Worm (Caenorhabditis elegans) whole organism, mixed stage, embryonic: ENCODE results near the gene H20J04.4.

Source experiments
- bed-3 ChIP-seq: fragments of 200-800 bp; sonication (Bioruptor generic); optimal IDR thresholded peaks from 3 replicates; lab custom pipeline; 2018; ENCODE audit warnings: mild to moderate bottlenecking, missing genetic modification characterization, moderate library complexity, missing compliant biosample characterization
- blmp-1 ChIP-seq: fragments of 150-350 bp; optimal IDR thresholded peaks from 2 replicates; lab custom pipeline; 2014; ENCODE audit warnings: missing biosample characterization, missing genetic modification characterization
- ceh-39 ChIP-seq: fragments of 150-350 bp; optimal IDR thresholded peaks from 2 replicates; lab custom pipeline; 2014; ENCODE audit warnings: missing biosample characterization, missing genetic modification characterization
- ceh-43 ChIP-seq: fragments of 200-800 bp; sonication (Bioruptor generic); optimal IDR thresholded peaks from 2 replicates; lab custom pipeline; 2018; ENCODE audit warnings: mild to moderate bottlenecking, missing genetic modification characterization, moderate library complexity, missing compliant biosample characterization
- ceh-83 ChIP-seq: fragments of 200-800 bp; sonication (Bioruptor generic); optimal IDR thresholded peaks from 2 replicates; lab custom pipeline; 2018; ENCODE audit warnings: mild to moderate bottlenecking, missing genetic modification characterization, missing compliant biosample characterization
- ces-1 ChIP-seq: fragments of 150-350 bp; optimal IDR thresholded peaks from 2 replicates; lab custom pipeline; 2014; ENCODE audit warnings: missing biosample characterization, missing genetic modification reagents, missing genetic modification characterization
- cnd-1 ChIP-seq: fragments of 200-800 bp; sonication (Bioruptor generic); optimal IDR thresholded peaks from 2 replicates; lab custom pipeline; 2018; ENCODE audit warnings: mild to moderate bottlenecking, missing genetic modification characterization, missing compliant biosample characterization
- elt-1 ChIP-seq: sonication (generic microtip); optimal IDR thresholded peaks from 2 replicates; lab custom pipeline; 2017; ENCODE audit warnings: missing genetic modification characterization, mild to moderate bottlenecking, missing compliant biosample characterization, antibody characterized with exemption, moderate library complexity, borderline replicate concordance; ENCODE audit not compliant: insufficient read depth
- elt-3 ChIP-seq: fragments of 150-350 bp; optimal IDR thresholded peaks from 2 replicates; lab custom pipeline; 2014; ENCODE audit warnings: missing biosample characterization, missing genetic modification characterization
- flh-1 ChIP-seq: fragments of 200-800 bp; sonication (Bioruptor generic); optimal IDR thresholded peaks from 2 replicates; lab custom pipeline; 2018; ENCODE audit warnings: mild to moderate bottlenecking, missing genetic modification characterization, moderate library complexity, missing compliant biosample characterization
- ham-2 ChIP-seq: fragments of 200-800 bp; sonication (Bioruptor generic); optimal IDR thresholded peaks from 2 replicates; lab custom pipeline; 2018; ENCODE audit warnings: mild to moderate bottlenecking, missing genetic modification characterization, missing compliant biosample characterization
- hlh-1 ChIP-seq: fragments of 150-350 bp; optimal IDR thresholded peaks from 2 replicates; lab custom pipeline; 2014; ENCODE audit warnings: missing biosample characterization, missing genetic modification reagents, missing genetic modification characterization
- lin-13 ChIP-seq: fragments of 150-350 bp; optimal IDR thresholded peaks from 2 replicates; lab custom pipeline; 2014; ENCODE audit warnings: missing biosample characterization, missing genetic modification characterization
- lsy-2 ChIP-seq: fragments of 150-350 bp; optimal IDR thresholded peaks from 2 replicates; lab custom pipeline; 2014; ENCODE audit warnings: missing biosample characterization, missing genetic modification characterization
- mab-5 ChIP-seq: fragments of 150-350 bp; optimal IDR thresholded peaks from 2 replicates; lab custom pipeline; 2014; ENCODE audit warnings: missing biosample characterization, missing genetic modification characterization
- mep-1 ChIP-seq: fragments of 150-350 bp; optimal IDR thresholded peaks from 2 replicates; lab custom pipeline; 2017; ENCODE audit warnings: missing biosample characterization, missing genetic modification reagents, missing genetic modification characterization, inconsistent platforms
- mls-2 ChIP-seq: sonication (generic microtip); optimal IDR thresholded peaks from 2 replicates; lab custom pipeline; 2016; ENCODE audit warnings: mild to moderate bottlenecking, missing genetic modification characterization, moderate library complexity, missing compliant biosample characterization
- nhr-12 ChIP-seq: fragments of 150-350 bp; optimal IDR thresholded peaks from 2 replicates; lab custom pipeline; 2014; ENCODE audit warnings: missing biosample characterization, missing genetic modification characterization
- nhr-237 ChIP-seq: fragments of 150-350 bp; optimal IDR thresholded peaks from 2 replicates; lab custom pipeline; 2014; ENCODE audit warnings: missing biosample characterization, missing genetic modification characterization
- nhr-28 ChIP-seq: fragments of 150-350 bp; optimal IDR thresholded peaks from 2 replicates; lab custom pipeline; 2014; ENCODE audit warnings: missing biosample characterization, missing genetic modification characterization
- nhr-76 ChIP-seq: sonication (generic microtip); optimal IDR thresholded peaks from 2 replicates; lab custom pipeline; 2017; ENCODE audit warnings: missing biosample characterization, missing genetic modification characterization
- pha-4 ChIP-seq: fragments of 150-350 bp; optimal IDR thresholded peaks from 2 replicates; lab custom pipeline; 2018; ENCODE audit warnings: missing biosample characterization, missing genetic modification reagents, missing genetic modification characterization
- snpc-4 ChIP-seq: fragments of 150-350 bp; optimal IDR thresholded peaks from 2 replicates; lab custom pipeline; 2014; ENCODE audit warnings: missing biosample characterization, missing genetic modification characterization
- tbx-8 ChIP-seq: fragments of 200-800 bp; sonication (Bioruptor generic); optimal IDR thresholded peaks from 2 replicates; lab custom pipeline; 2018; ENCODE audit warnings: mild to moderate bottlenecking, missing genetic modification characterization, moderate library complexity, missing compliant biosample characterization
- unc-120 ChIP-seq: sonication (generic microtip); optimal IDR thresholded peaks from 2 replicates; lab custom pipeline; 2017; ENCODE audit warnings: missing genetic modification characterization, missing compliant biosample characterization; ENCODE audit not compliant: poor library complexity, severe bottlenecking
- unc-39 ChIP-seq: fragments of 150-350 bp; optimal IDR thresholded peaks from 2 replicates; lab custom pipeline; 2014; ENCODE audit warnings: missing biosample characterization, missing genetic modification characterization
- unc-62 ChIP-seq: fragments of 150-350 bp; optimal IDR thresholded peaks from 2 replicates; lab custom pipeline; 2014; ENCODE audit warnings: missing biosample characterization, missing genetic modification reagents, missing genetic modification characterization
- zip-8 ChIP-seq: fragments of 150-350 bp; optimal IDR thresholded peaks from 2 replicates; lab custom pipeline; 2014; ENCODE audit warnings: missing biosample characterization, missing genetic modification characterization
- ztf-11 ChIP-seq: fragments of 150-350 bp; optimal IDR thresholded peaks from 2 replicates; lab custom pipeline; 2014; ENCODE audit warnings: missing biosample characterization, missing genetic modification characterization

H20J04.4 gene

DNA sequence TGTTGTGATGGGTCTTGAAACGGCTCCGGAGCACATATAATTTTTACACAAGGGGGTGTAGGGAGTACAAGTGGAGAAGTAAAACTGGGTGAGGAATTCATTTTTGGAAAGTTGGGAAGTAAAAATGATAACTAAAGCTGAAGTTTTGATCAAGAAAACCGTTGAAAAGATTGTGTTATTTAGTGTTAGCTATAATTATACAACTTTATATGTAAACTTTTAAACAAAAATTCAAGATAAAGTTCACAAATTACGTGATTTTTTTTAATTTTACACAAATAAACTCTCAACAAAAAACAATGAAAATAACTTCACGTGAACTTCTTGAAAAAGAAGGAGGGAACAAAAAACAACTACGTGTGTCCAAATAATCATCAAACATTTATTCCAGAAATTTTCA, 26.4 kb downstream of the H20J04.4 start, which contains the start of the genes H20J04.7 and H20J04.1:
Gene H20J04.7 (minus strand): TSS at position 101 of the 400 bp plus-strand sequence.
Gene H20J04.1 (plus strand): TSS at position 397 of the 400 bp plus-strand sequence.
- TF ChIP-seq ztf-11 (tag; lab: Kevin White, UChicago) = no peak

- TF ChIP-seq tbx-8 (GFP tag; lab: Kevin White, UChicago) (no peak), lin-13 (no peak), mab-5 (tag; lab: Kevin White, UChicago) (no peak), elt-1 (tag; lab: Kevin White, UChicago) (no peak)
These were observed 29.9 kb downstream of the H20J04.4 start, which contains the start of gene lat-2 for ce11 chrII:4358765-4359164. lat-2 (plus strand) TSS chrII:4359065.

DNA sequence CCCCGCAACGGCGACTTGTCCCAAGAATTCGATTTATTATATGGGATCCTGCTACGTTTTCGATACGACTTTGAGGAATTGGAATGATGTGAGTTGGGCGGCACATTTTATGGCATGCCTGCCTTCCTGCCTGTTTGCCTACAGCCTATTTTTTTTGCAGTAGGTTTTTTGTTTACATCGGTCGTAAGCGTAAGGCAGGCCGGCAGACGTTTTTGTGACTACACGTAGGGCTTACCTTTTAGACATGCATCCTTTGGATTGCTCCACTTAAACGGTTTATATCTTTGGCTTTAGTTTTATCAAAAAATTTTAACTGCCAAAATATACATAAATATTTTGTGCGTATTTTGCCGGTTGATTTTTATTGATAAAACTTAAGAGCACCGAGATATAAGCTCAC, 30.4 kb downstream of the H20J04.4 start:
- no peak for TF ChIP-seq unc-62 (GFP tag; lab: Kevin White, UChicago)
- TF ChIP-seq ham-2 (GFP tag; lab: Kevin White, UChicago) = no peak
- no peak for TF ChIP-seq elt-3 (tag; lab: Kevin White, UChicago)
- TF ChIP-seq nhr-76 (tag; lab: Kevin White, UChicago) = no peak
- no peak for TF ChIP-seq zip-8
- TF ChIP-seq, all 35 proteins: peak for 0

DNA sequence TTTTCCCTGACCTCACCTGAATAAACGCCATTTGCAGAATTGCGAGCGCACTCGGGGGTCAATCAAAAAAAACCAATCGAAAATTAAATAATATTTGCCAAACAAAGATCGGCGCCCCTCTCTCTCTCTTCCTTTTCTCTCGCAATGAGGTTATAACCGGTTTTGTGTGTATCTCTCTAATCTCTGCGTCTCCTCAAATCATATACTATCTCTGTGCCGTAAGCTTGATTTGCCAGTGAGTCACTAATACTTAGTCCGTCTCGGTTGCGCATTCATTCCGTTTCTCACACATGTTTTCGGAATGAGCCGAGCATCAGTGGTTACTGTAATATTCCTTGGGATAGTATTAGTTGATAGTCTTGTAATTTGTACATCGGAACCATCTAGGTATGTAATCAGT, 33.3 kb downstream of the H20J04.4 start:
- TF ChIP-seq lin-13 (no peak), elt-1 (tag; lab: Kevin White, UChicago) (no peak), blmp-1 (no peak), flh-1 (no peak), mep-1 (tag; lab: Kevin White, UChicago) (no peak), unc-62 (GFP tag; lab: Kevin White, UChicago) (no peak), nhr-237 (tag; lab: Kevin White, UChicago) (no peak), nhr-76 (tag; lab: Kevin White, UChicago) (no peak), bed-3 (GFP tag; lab: Kevin White, UChicago) (no peak), unc-39 (tag; lab: Kevin White, UChicago) (no peak), nhr-28 (tag; lab: Kevin White, UChicago) (no peak), unc-120 (tag; lab: Kevin White, UChicago) (no peak), ham-2 (GFP tag; lab: Kevin White, UChicago) (no peak), cnd-1 (no peak), pha-4 (tag; lab: Kevin White, UChicago) (no peak), ceh-83 (GFP tag; lab: Kevin White, UChicago) (no peak)
- TF ChIP-seq, all 35 proteins: peak for 0

- TF ChIP-seq lsy-2 (tag; lab: Kevin White, UChicago) (no peak), blmp-1 (no peak), ceh-83 (GFP tag; lab: Kevin White, UChicago) (no peak), ceh-43 (GFP tag; lab: Kevin White, UChicago) (no peak), lin-13 (no peak), unc-120 (tag; lab: Kevin White, UChicago) (no peak), nhr-12 (tag; lab: Kevin White, UChicago) (no peak), hlh-1 (tag; lab: Kevin White, UChicago) (no peak), ham-2 (GFP tag; lab: Kevin White, UChicago) (no peak), elt-1 (tag; lab: Kevin White, UChicago) (no peak), unc-39 (tag; lab: Kevin White, UChicago) (no peak), unc-62 (GFP tag; lab: Kevin White, UChicago) (no peak), elt-3 (tag; lab: Kevin White, UChicago) (no peak)
These were observed 39.1 kb downstream of the H20J04.4 start, which contains the start of gene try-9 for ce11 chrII:4367923-4368322. try-9 (plus strand) TSS chrII:4368223.

ce11 chrII:4369715-4370114, 40.9 kb downstream of the H20J04.4 start:
- TF ChIP-seq nhr-237 (tag; lab: Kevin White, UChicago) (no peak), mls-2 (tag; lab: Kevin White, UChicago) (no peak), elt-3 (tag; lab: Kevin White, UChicago) (no peak), ces-1 (no peak), cnd-1 (no peak), tbx-8 (GFP tag; lab: Kevin White, UChicago) (no peak), ceh-39 (tag; lab: Kevin White, UChicago) (no peak), ztf-11 (tag; lab: Kevin White, UChicago) (no peak), ceh-83 (GFP tag; lab: Kevin White, UChicago) (no peak), snpc-4 (tag; lab: Kevin White, UChicago) (no peak)
